Fruit fly (Drosophila melanogaster) whole organism, embryonic: ENCODE measurements around the gene dls.

Experiments used
- CG2678 ChIP-seq: fragments of 200-800 bp; sonication (Bioruptor generic); optimal IDR thresholded peaks from 3 replicates; lab custom pipeline; 2019; ENCODE audit warnings: missing biosample characterization, mild to moderate bottlenecking, missing genetic modification characterization, moderate library complexity
- D ChIP-seq, 2 experiments: fragments of 200-800 bp in 1 of 2; fragments of >200 bp in 1 of 2; sonication (Bioruptor generic) in 1 of 2; optimal IDR thresholded peaks; 2 replicates in 1 of 2; 3 replicates in 1 of 2; lab custom pipeline; 2017; ENCODE audit warnings: mild to moderate bottlenecking in 1 of 2, missing biosample characterization in 1 of 2, missing genetic modification characterization in 1 of 2, missing genetic modification reagents in 1 of 2
- Sry-δ ChIP-seq: fragments of 200-800 bp; sonication (Bioruptor generic); optimal IDR thresholded peaks from 2 replicates; lab custom pipeline; 2016; ENCODE audit warnings: missing biosample characterization, missing genetic modification characterization
- sd ChIP-seq: fragments of 200-800 bp; sonication (Bioruptor generic); optimal IDR thresholded peaks from 3 replicates; lab custom pipeline; 2018; ENCODE audit warnings: missing biosample characterization, mild to moderate bottlenecking, missing genetic modification characterization, moderate library complexity

- TF ChIP-seq D (optimal IDR thresholded peaks at IDR 0.05; lab: Kevin White, UChicago) (no peak), D (GFP tag; optimal IDR thresholded peaks at IDR 0.05; lab: Kevin White, UChicago) (no peak), Sry-δ (GFP tag; lab: Kevin White, UChicago) (no peak), sd (tag; lab: Kevin White, UChicago) (no peak), CG2678 (no peak)
Observed at dm6 chr3L:16166998-16167344, 34.2 kb upstream of the dls start.
